Fruit fly (Drosophila melanogaster) whole organism, embryonic: ENCODE data around the gene CG5731.

Experiments
- CG11696 ChIP-seq: fragments of 200-800 bp; sonication (Bioruptor generic); IDR thresholded peaks from 2 replicates; pipeline ENCODE4 v1.3.6; 2022; ENCODE audit warnings: missing biosample characterization, missing genetic modification characterization
- CG30431 ChIP-seq: fragments of 200-800 bp; sonication (Bioruptor generic); optimal IDR thresholded peaks from 2 replicates; lab custom pipeline; 2017; ENCODE audit warnings: missing biosample characterization, missing genetic modification characterization
- CG8089 ChIP-seq: fragments of 200-800 bp; sonication (Bioruptor generic); optimal IDR thresholded peaks from 3 replicates; lab custom pipeline; 2016; ENCODE audit warnings: missing biosample characterization, missing genetic modification characterization
- D ChIP-seq, 2 experiments: fragments of 200-800 bp in 1 of 2; fragments of >200 bp in 1 of 2; sonication (Bioruptor generic) in 1 of 2; optimal IDR thresholded peaks; 2 replicates in 1 of 2; 3 replicates in 1 of 2; lab custom pipeline; 2017; ENCODE audit warnings: mild to moderate bottlenecking in 1 of 2, missing biosample characterization in 1 of 2, missing genetic modification characterization in 1 of 2, missing genetic modification reagents in 1 of 2
- D19A ChIP-seq: fragments of 200-800 bp; optimal IDR thresholded peaks from 3 replicates; lab custom pipeline; 2019; ENCODE audit warnings: missing biosample characterization, mild to moderate bottlenecking, missing genetic modification characterization, moderate library complexity
- D19B ChIP-seq: fragments of 200-800 bp; sonication (Bioruptor generic); optimal IDR thresholded peaks from 2 replicates; lab custom pipeline; 2017; ENCODE audit warnings: missing biosample characterization, mild to moderate bottlenecking, missing genetic modification characterization
- Fer2 ChIP-seq: fragments of 200-800 bp; sonication (Bioruptor generic); optimal IDR thresholded peaks from 2 replicates; lab custom pipeline; 2018; ENCODE audit warnings: missing biosample characterization, mild to moderate bottlenecking, missing genetic modification characterization, moderate library complexity
- Rx ChIP-seq: fragments of 200-800 bp; sonication (Bioruptor generic); IDR thresholded peaks from 2 replicates; pipeline ENCODE4 v1.3.6; 2022; ENCODE audit warnings: missing biosample characterization, missing genetic modification characterization
- Side ChIP-seq: fragments of 200-800 bp; sonication (Bioruptor generic); optimal IDR thresholded peaks from 2 replicates; lab custom pipeline; 2016; ENCODE audit warnings: missing biosample characterization, missing genetic modification characterization
- Sox102F ChIP-seq: fragments of 200-800 bp; sonication (Bioruptor generic); optimal IDR thresholded peaks from 2 replicates; lab custom pipeline; 2018; ENCODE audit warnings: missing biosample characterization, mild to moderate bottlenecking, missing genetic modification characterization, moderate library complexity
- ap ChIP-seq: fragments of 200-800 bp; sonication (Bioruptor generic); IDR thresholded peaks from 2 replicates; pipeline ENCODE4 v1.3.6; 2022; ENCODE audit warnings: missing biosample characterization, missing genetic modification characterization
- chm ChIP-seq: fragments of 200-800 bp; sonication (Bioruptor generic); IDR thresholded peaks from 2 replicates; pipeline ENCODE4 v1.3.6; 2022; ENCODE audit warnings: missing biosample characterization, missing genetic modification characterization
- croc ChIP-seq: fragments of 200-800 bp; sonication (Bioruptor generic); conservative IDR thresholded peaks from 3 replicates; pipeline ENCODE4 v1.3.6; 2022; ENCODE audit warnings: missing biosample characterization, missing genetic modification characterization
- pan ChIP-seq, 4 experiments: fragments of >200 bp in 3 of 4; fragments of 200-800 bp in 1 of 4; sonication (Bioruptor generic) in 1 of 4; optimal IDR thresholded peaks in 3 of 4; IDR thresholded peaks in 1 of 4; 2 replicates each; pipeline versions ENCODE4 v1.3.6 to Lab custom; 2017 to 2022; ENCODE audit warnings: missing biosample characterization in 2 of 4, missing genetic modification characterization in 2 of 4, mixed read lengths in 1 of 4

- TF ChIP-seq croc (GFP tag; lab: Robert Waterston, UW) (no peak), Side (GFP tag; lab: Kevin White, UChicago) (no peak), pan (optimal IDR thresholded peaks at IDR 0.05; lab: Kevin White, UChicago) (no peak), pan (GFP tag; optimal IDR thresholded peaks at IDR 0.05 in 1 of 2, IDR thresholded peaks at IDR 0.05 in 1 of 2) (no peak), Fer2 (tag; lab: Kevin White, UChicago) (no peak), CG8089 (GFP tag; lab: Kevin White, UChicago) (no peak), Rx (GFP tag; lab: Robert Waterston, UW) (no peak), D19B (no peak), D19A (tag; lab: Kevin White, UChicago) (no peak), CG11696 (GFP tag; lab: Robert Waterston, UW) (no peak), ap (no peak), Sox102F (no peak), CG30431 (GFP tag; lab: Kevin White, UChicago) (no peak), chm (GFP tag; lab: Robert Waterston, UW) (no peak), D (optimal IDR thresholded peaks at IDR 0.05; lab: Kevin White, UChicago) (no peak), D (GFP tag; optimal IDR thresholded peaks at IDR 0.05; lab: Kevin White, UChicago) (no peak)
Measured at dm6 chr2L:10205940-10206339, 3.6 kb downstream of the CG5731 start.
